Worm (Caenorhabditis elegans) whole organism, L3 larva: ENCODE data around the gene tag-151.

Experiments used
- R02D3.7 ChIP-seq: fragments of 150-350 bp; optimal IDR thresholded peaks from 2 replicates; lab custom pipeline; 2014; ENCODE audit warnings: missing biosample characterization, missing genetic modification characterization
- ZK546.5 ChIP-seq: sonication (generic microtip); optimal IDR thresholded peaks from 2 replicates; lab custom pipeline; 2017; ENCODE audit warnings: missing biosample characterization, missing genetic modification characterization
- aly-2 ChIP-seq: fragments of 150-350 bp; optimal IDR thresholded peaks from 2 replicates; lab custom pipeline; 2014; ENCODE audit warnings: missing biosample characterization, missing genetic modification characterization
- ama-1 ChIP-seq: fragments of 150-350 bp; optimal IDR thresholded peaks from 2 replicates; lab custom pipeline; 2018
- ceh-16 ChIP-seq: sonication (generic microtip); optimal IDR thresholded peaks from 2 replicates; lab custom pipeline; 2017; ENCODE audit warnings: missing biosample characterization, missing genetic modification characterization
- ceh-28 ChIP-seq: fragments of 150-350 bp; optimal IDR thresholded peaks from 2 replicates; lab custom pipeline; 2014; ENCODE audit warnings: missing biosample characterization, missing genetic modification reagents, missing genetic modification characterization
- ceh-82 ChIP-seq: fragments of 150-350 bp; optimal IDR thresholded peaks from 2 replicates; lab custom pipeline; 2014; ENCODE audit warnings: missing biosample characterization, missing genetic modification characterization
- ceh-9 ChIP-seq: sonication (generic microtip); optimal IDR thresholded peaks from 2 replicates; lab custom pipeline; 2018; ENCODE audit warnings: missing biosample characterization, missing genetic modification characterization
- daf-12 ChIP-seq: fragments of 150-350 bp; optimal IDR thresholded peaks from 2 replicates; lab custom pipeline; 2014; ENCODE audit warnings: missing biosample characterization, missing genetic modification reagents, missing genetic modification characterization
- egl-27 ChIP-seq: sonication (generic microtip); optimal IDR thresholded peaks from 4 replicates; lab custom pipeline; 2017; ENCODE audit warnings: missing biosample characterization, missing genetic modification reagents, missing genetic modification characterization
- egl-5 ChIP-seq: fragments of 150-350 bp; optimal IDR thresholded peaks from 2 replicates; lab custom pipeline; 2017; ENCODE audit warnings: missing biosample characterization, missing genetic modification reagents, missing genetic modification characterization, inconsistent platforms
- elt-1 ChIP-seq: fragments of 150-350 bp; optimal IDR thresholded peaks from 2 replicates; lab custom pipeline; 2014; ENCODE audit warnings: missing biosample characterization, missing genetic modification characterization
- elt-2 ChIP-seq: sonication (generic microtip); optimal IDR thresholded peaks from 2 replicates; lab custom pipeline; 2016; ENCODE audit warnings: missing genetic modification reagents, mild to moderate bottlenecking, missing genetic modification characterization, missing compliant biosample characterization
- eor-1 ChIP-seq, 2 experiments: fragments of 150-350 bp; optimal IDR thresholded peaks; 2 replicates each; lab custom pipeline; 2014 to 2018; ENCODE audit warnings: missing biosample characterization in 2 of 2, missing genetic modification characterization in 2 of 2
- fkh-10 ChIP-seq: sonication (generic microtip); optimal IDR thresholded peaks from 2 replicates; lab custom pipeline; 2017; ENCODE audit warnings: missing biosample characterization, missing genetic modification reagents, missing genetic modification characterization
- fkh-2 ChIP-seq: fragments of 150-350 bp; optimal IDR thresholded peaks from 2 replicates; lab custom pipeline; 2014; ENCODE audit warnings: missing biosample characterization, missing genetic modification reagents, missing genetic modification characterization
- fos-1 ChIP-seq: fragments of 150-350 bp; optimal IDR thresholded peaks from 2 replicates; lab custom pipeline; 2014; ENCODE audit warnings: missing biosample characterization, missing genetic modification characterization
- hmg-11 ChIP-seq: sonication (generic microtip); optimal IDR thresholded peaks from 2 replicates; lab custom pipeline; 2016; ENCODE audit warnings: missing genetic modification characterization, missing compliant biosample characterization
- jun-1 ChIP-seq: fragments of 150-350 bp; optimal IDR thresholded peaks from 2 replicates; lab custom pipeline; 2014; ENCODE audit warnings: missing biosample characterization, missing genetic modification reagents, missing genetic modification characterization
- lin-39 ChIP-seq: fragments of 150-350 bp; optimal IDR thresholded peaks from 2 replicates; lab custom pipeline; 2018; ENCODE audit warnings: missing biosample characterization, missing genetic modification reagents, missing genetic modification characterization
- lsy-12 ChIP-seq: sonication (generic microtip); optimal IDR thresholded peaks from 2 replicates; lab custom pipeline; 2016; ENCODE audit warnings: mild to moderate bottlenecking, missing genetic modification characterization, missing compliant biosample characterization
- mdl-1 ChIP-seq: fragments of 150-350 bp; optimal IDR thresholded peaks from 2 replicates; lab custom pipeline; 2014; ENCODE audit warnings: missing biosample characterization, missing genetic modification characterization
- mml-1 ChIP-seq: fragments of 150-350 bp; sonication (generic microtip); optimal IDR thresholded peaks from 3 replicates; lab custom pipeline; 2014; ENCODE audit warnings: missing biosample characterization, missing genetic modification characterization
- nhr-11 ChIP-seq: fragments of 150-350 bp; optimal IDR thresholded peaks from 2 replicates; lab custom pipeline; 2014; ENCODE audit warnings: missing biosample characterization, missing genetic modification characterization
- nhr-23 ChIP-seq: fragments of 150-350 bp; optimal IDR thresholded peaks from 2 replicates; lab custom pipeline; 2014; ENCODE audit warnings: missing biosample characterization, missing genetic modification reagents, missing genetic modification characterization
- nhr-43 ChIP-seq: sonication (generic microtip); optimal IDR thresholded peaks from 2 replicates; lab custom pipeline; 2016; ENCODE audit warnings: mild to moderate bottlenecking, missing genetic modification characterization, missing compliant biosample characterization; ENCODE audit not compliant: poor library complexity, severe bottlenecking
- nhr-77 ChIP-seq: fragments of 150-350 bp; optimal IDR thresholded peaks from 2 replicates; lab custom pipeline; 2014; ENCODE audit warnings: missing biosample characterization, missing genetic modification characterization
- pha-4 ChIP-seq: fragments of 150-350 bp; optimal IDR thresholded peaks from 2 replicates; lab custom pipeline; 2014; ENCODE audit warnings: missing biosample characterization, missing genetic modification reagents, missing genetic modification characterization
- pqm-1 ChIP-seq: fragments of 150-350 bp; optimal IDR thresholded peaks from 2 replicates; lab custom pipeline; 2017; ENCODE audit warnings: missing biosample characterization, missing genetic modification characterization, inconsistent platforms
- snpc-4 ChIP-seq: fragments of 150-350 bp; optimal IDR thresholded peaks from 2 replicates; lab custom pipeline; 2014; ENCODE audit warnings: missing biosample characterization, missing genetic modification characterization
- tbx-2 ChIP-seq: sonication (generic microtip); optimal IDR thresholded peaks from 2 replicates; lab custom pipeline; 2016; ENCODE audit warnings: mild to moderate bottlenecking, missing genetic modification characterization, missing compliant biosample characterization
- unc-39 ChIP-seq: sonication (generic microtip); optimal IDR thresholded peaks from 4 replicates; lab custom pipeline; 2017; ENCODE audit warnings: missing biosample characterization, missing genetic modification characterization
- ztf-4 ChIP-seq: fragments of 150-350 bp; optimal IDR thresholded peaks from 2 replicates; lab custom pipeline; 2014; ENCODE audit warnings: missing biosample characterization, missing genetic modification characterization

tag-151 gene

ce11 chrII:4752257-4752728 lies 42.2 kb downstream of the tag-151 start, which contains the start of gene F41C3.1:
F41C3.1 (plus strand) TSS chrII:4752307.
- no peak for TF ChIP-seq fos-1 (tag; lab: Kevin White, UChicago)
- TF ChIP-seq hmg-11 (tag; lab: Kevin White, UChicago) = no peak
- TF ChIP-seq eor-1 (tag; optimal IDR thresholded peaks at IDR 0.05; lab: Kevin White, UChicago) = no peak
- no peak for TF ChIP-seq ama-1
- TF ChIP-seq ceh-9 (tag; lab: Kevin White, UChicago) = no peak
- TF ChIP-seq snpc-4 (tag; lab: Kevin White, UChicago) = no peak
- no peak for TF ChIP-seq ztf-4 (tag; lab: Kevin White, UChicago)
- no peak for TF ChIP-seq aly-2 (tag; lab: Kevin White, UChicago)

DNA sequence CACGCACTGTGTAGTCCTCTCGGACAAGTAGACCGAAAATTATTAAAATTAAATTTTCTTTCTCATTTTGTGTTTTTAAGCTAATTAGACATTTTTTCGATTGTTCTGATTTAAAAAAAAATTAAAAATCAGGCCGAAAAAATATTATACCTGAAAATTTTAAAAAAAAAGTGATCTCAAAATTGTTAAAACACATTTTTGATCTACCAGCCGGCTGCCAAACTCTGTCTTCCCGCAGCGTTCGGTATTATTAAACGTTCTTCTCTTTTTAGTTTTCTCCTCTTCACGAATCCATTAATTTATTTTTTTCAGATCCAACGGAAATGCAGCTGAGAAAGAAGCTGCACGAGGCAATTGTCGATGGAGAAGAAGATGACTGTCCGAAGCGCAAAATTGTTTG lies 43.1 kb downstream of the tag-151 start, which contains the start of gene C27D9.1:
TSS of gene C27D9.1 (plus strand) at position 281 of the 400 bp plus-strand sequence.
- TF ChIP-seq fkh-2 (tag; lab: Kevin White, UChicago) (no peak), fos-1 (tag; lab: Kevin White, UChicago) (no peak), unc-39 (no peak), ceh-82 (tag; lab: Kevin White, UChicago) (no peak), daf-12 (tag; lab: Kevin White, UChicago) (no peak), jun-1 (tag; lab: Kevin White, UChicago) (no peak), nhr-23 (tag; lab: Kevin White, UChicago) (no peak), elt-1 (no peak), ceh-16 (no peak), fkh-10 (GFP tag; lab: Kevin White, UChicago) (no peak), ZK546.5 (no peak), ceh-28 (tag; lab: Kevin White, UChicago) (no peak)

DNA sequence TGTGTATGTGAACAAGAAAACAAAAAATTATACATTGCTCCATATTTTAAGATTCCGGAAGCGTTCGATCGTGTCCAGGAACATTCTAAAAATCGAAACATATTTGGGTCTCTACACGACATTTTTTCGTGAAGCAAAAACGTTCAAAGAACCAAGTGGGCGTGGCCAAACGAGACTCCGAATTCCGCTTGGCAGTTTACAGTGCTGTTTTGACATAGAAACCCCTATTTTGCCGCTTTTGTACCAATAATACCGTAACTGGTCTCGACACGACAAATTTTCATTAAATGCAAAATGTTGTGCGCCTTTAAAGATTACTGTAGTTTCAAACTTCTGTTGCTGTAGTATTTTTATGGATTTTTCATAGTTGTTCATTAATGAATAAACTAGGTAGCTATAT lies 45.6 kb downstream of the tag-151 start:
- no peak for TF ChIP-seq mdl-1 (tag; lab: Kevin White, UChicago)
- TF ChIP-seq tbx-2 (tag; lab: Kevin White, UChicago) = no peak
- TF ChIP-seq mml-1 (tag; lab: Kevin White, UChicago) = no peak
- no peak for TF ChIP-seq pha-4 (tag; lab: Kevin White, UChicago)
- no peak for TF ChIP-seq nhr-77 (tag; lab: Kevin White, UChicago)
- no peak for TF ChIP-seq fkh-2 (tag; lab: Kevin White, UChicago)
- no peak for TF ChIP-seq ceh-28 (tag; lab: Kevin White, UChicago)
- TF ChIP-seq jun-1 (tag; lab: Kevin White, UChicago) = no peak
- TF ChIP-seq ceh-9 (tag; lab: Kevin White, UChicago) = no peak
- TF ChIP-seq fos-1 (tag; lab: Kevin White, UChicago) = no peak
- TF ChIP-seq ceh-82 (tag; lab: Kevin White, UChicago) = no peak
- no peak for TF ChIP-seq nhr-11 (tag; lab: Kevin White, UChicago)
- no peak for TF ChIP-seq eor-1 (tag; optimal IDR thresholded peaks at IDR 0.05; lab: Kevin White, UChicago)
- no peak for TF ChIP-seq aly-2 (tag; lab: Kevin White, UChicago)
- no peak for TF ChIP-seq ceh-16
- TF ChIP-seq elt-2 = no peak
- no peak for TF ChIP-seq unc-39
- TF ChIP-seq egl-27 (tag; lab: Kevin White, UChicago) = no peak
- TF ChIP-seq, all 47 proteins: peak for 0

DNA sequence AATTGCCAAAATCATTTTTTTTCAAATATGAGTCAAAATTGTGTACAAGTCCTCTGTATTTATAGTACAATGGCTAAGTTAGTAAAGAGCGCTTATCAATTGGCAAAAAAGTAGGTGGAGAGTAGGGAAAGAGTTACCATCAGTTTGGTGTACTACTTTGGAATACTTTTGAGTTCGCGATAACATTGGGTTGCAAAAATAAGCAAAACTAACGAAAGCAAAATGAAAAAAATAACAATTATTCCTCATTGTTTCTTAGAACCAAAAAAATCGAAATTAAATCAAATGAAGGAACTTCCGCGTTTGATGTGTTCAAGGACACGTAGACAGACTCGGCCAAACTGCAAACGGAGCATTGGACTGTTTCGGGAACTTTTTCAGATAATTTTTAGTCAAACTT lies 46.7 kb downstream of the tag-151 start, which contains the start of gene C27D9.2:
TSS of gene C27D9.2 (minus strand) at position 101 of the 400 bp plus-strand sequence.
- no peak for TF ChIP-seq unc-39
- no peak for TF ChIP-seq aly-2 (tag; lab: Kevin White, UChicago)
- TF ChIP-seq lsy-12 = no peak
- no peak for TF ChIP-seq lin-39 (tag; lab: Kevin White, UChicago)
- no peak for TF ChIP-seq ceh-82 (tag; lab: Kevin White, UChicago)
- no peak for TF ChIP-seq ama-1
- no peak for TF ChIP-seq egl-5 (tag; lab: Kevin White, UChicago)
- TF ChIP-seq R02D3.7 (tag; lab: Kevin White, UChicago) = no peak
- TF ChIP-seq pqm-1 (tag; lab: Kevin White, UChicago) = no peak
- TF ChIP-seq nhr-43 (tag; lab: Kevin White, UChicago) = no peak

- TF ChIP-seq ceh-28 (tag; lab: Kevin White, UChicago) = no peak
Observed at ce11 chrII:4758462-4758861, 48.4 kb downstream of the tag-151 start, which contains the start of gene F26G1.3. F26G1.3 (plus strand) TSS chrII:4758762.
